Fruit fly (Drosophila melanogaster): ENCODE data around the gene Ssadh.

Gene Ssadh

dm6 chr3R:25648258-25648606, 21.5 kb upstream of the Ssadh start:
- TF ChIP-seq foxo (GFP tag; optimal IDR thresholded peaks at IDR 0.05): peak in 1 of 2 experiments; percentile 20
- TF ChIP-seq HLH106 (tag; optimal IDR thresholded peaks at IDR 0.05): peak; percentile 32
- TF ChIP-seq pan (optimal IDR thresholded peaks at IDR 0.05): no peak
- TF ChIP-seq psq (GFP tag; optimal IDR thresholded peaks at IDR 0.05): peak; percentile 23
- TF ChIP-seq OdsH (GFP tag; optimal IDR thresholded peaks at IDR 0.05): peak; percentile 26

dm6 chr3R:25647577-25648257, 21.0 kb upstream of the Ssadh start:
- TF ChIP-seq sage (GFP tag; optimal IDR thresholded peaks at IDR 0.05) (no peak), Hr78 (GFP tag; optimal IDR thresholded peaks at IDR 0.05) (no peak), CG32264 (GFP tag; optimal IDR thresholded peaks at IDR 0.05) (no peak), Hnf4 (GFP tag; optimal IDR thresholded peaks at IDR 0.05) (peak; percentile 33), Sp1 (GFP tag; optimal IDR thresholded peaks at IDR 0.05) (peak; percentile 18), CrebA (GFP tag; optimal IDR thresholded peaks at IDR 0.05; ENCODE audit: borderline replicate concordance) (no peak), OdsH (GFP tag; optimal IDR thresholded peaks at IDR 0.05) (no peak), Vsx2 (GFP tag; optimal IDR thresholded peaks at IDR 0.05; ENCODE audit: partially characterized antibody) (no peak), usp (GFP tag; optimal IDR thresholded peaks at IDR 0.05) (no peak), tai (GFP tag; optimal IDR thresholded peaks at IDR 0.05) (no peak), dsf (GFP tag; optimal IDR thresholded peaks at IDR 0.05; ENCODE audit: borderline replicate concordance) (no peak), CG9705 (GFP tag; optimal IDR thresholded peaks at IDR 0.05) (no peak), h (GFP tag; optimal IDR thresholded peaks at IDR 0.05) (peak; percentile 50), woc (GFP tag; optimal IDR thresholded peaks at IDR 0.05) (peak; percentile 6), jim (GFP tag; optimal IDR thresholded peaks at IDR 0.05) (no peak), pan (optimal IDR thresholded peaks at IDR 0.05) (no peak), psq (GFP tag; optimal IDR thresholded peaks at IDR 0.05) (no peak), Dif (GFP tag; optimal IDR thresholded peaks at IDR 0.05; ENCODE audit: partially characterized antibody) (peak; percentile 34), fru (GFP tag; optimal IDR thresholded peaks at IDR 0.05) (peak; percentile 32), Mio (GFP tag; optimal IDR thresholded peaks at IDR 0.05) (no peak), N (GFP tag; optimal IDR thresholded peaks at IDR 0.05) (no peak), ey (GFP tag; optimal IDR thresholded peaks at IDR 0.05) (peak; percentile 13), Jra (GFP tag; optimal IDR thresholded peaks at IDR 0.05) (no peak), Myc (optimal IDR thresholded peaks at IDR 0.05) (no peak), GATAd (GFP tag; optimal IDR thresholded peaks at IDR 0.05) (no peak), rgr (GFP tag; optimal IDR thresholded peaks at IDR 0.05) (peak; percentile 15), dl (GFP tag; optimal IDR thresholded peaks at IDR 0.05; ENCODE audit: insufficient read depth in 1 of 2, partially characterized antibody in 2 of 2) (no peak), brk (GFP tag; optimal IDR thresholded peaks at IDR 0.05) (no peak), Dfd (GFP tag; optimal IDR thresholded peaks at IDR 0.05) (no peak), HLH106 (tag; optimal IDR thresholded peaks at IDR 0.05) (no peak), foxo (GFP tag; optimal IDR thresholded peaks at IDR 0.05) (no peak), Abd-B (GFP tag; optimal IDR thresholded peaks at IDR 0.05) (no peak), lola (GFP tag; optimal IDR thresholded peaks at IDR 0.05) (no peak), br (GFP tag; optimal IDR thresholded peaks at IDR 0.05) (peak; percentile 17), Rel (GFP tag; optimal IDR thresholded peaks at IDR 0.05) (no peak), Rel (tag; optimal IDR thresholded peaks at IDR 0.05) (peak; percentile 36), sv (GFP tag; optimal IDR thresholded peaks at IDR 0.05) (no peak), dmrt93B (GFP tag; optimal IDR thresholded peaks at IDR 0.05) (peak; percentile 4), Hr83 (GFP tag; optimal IDR thresholded peaks at IDR 0.05; ENCODE audit: poor library complexity, severe bottlenecking) (peak; percentile 23)

Measured in whole organism, wandering third instar larva.